Fruit fly (Drosophila melanogaster) whole organism, embryonic: Measurements from ENCODE around the gene Evi5.

Experiments
- Asciz ChIP-seq: fragments of 200-800 bp; sonication (Bioruptor generic); optimal IDR thresholded peaks from 2 replicates; lab custom pipeline; 2017; ENCODE audit warnings: missing biosample characterization, mild to moderate bottlenecking, missing genetic modification characterization, missing genetic modification reagents
- Atf3 ChIP-seq: fragments of 200-800 bp; sonication (Bioruptor generic); optimal IDR thresholded peaks from 3 replicates; lab custom pipeline; 2016; ENCODE audit warnings: missing biosample characterization, missing genetic modification characterization
- BEAF-32 ChIP-seq: fragments of 200-800 bp; sonication (Bioruptor generic); optimal IDR thresholded peaks from 3 replicates; lab custom pipeline; 2017; ENCODE audit warnings: missing biosample characterization, missing genetic modification characterization, mild to moderate bottlenecking, moderate library complexity, missing genetic modification reagents
- Blimp-1 ChIP-seq: fragments of 200-800 bp; sonication (Bioruptor generic); optimal IDR thresholded peaks from 3 replicates; lab custom pipeline; 2018; ENCODE audit warnings: missing biosample characterization, missing genetic modification characterization, mild to moderate bottlenecking, moderate library complexity, missing genetic modification reagents
- CG10147 ChIP-seq: fragments of 200-800 bp; sonication (Bioruptor generic); optimal IDR thresholded peaks from 2 replicates; lab custom pipeline; 2019; ENCODE audit warnings: missing biosample characterization, mild to moderate bottlenecking, missing genetic modification characterization, moderate library complexity
- CG10366 ChIP-seq: fragments of 200-800 bp; sonication (Bioruptor generic); IDR thresholded peaks from 2 replicates; pipeline ENCODE4 v1.3.6; 2022; ENCODE audit warnings: missing biosample characterization, missing genetic modification characterization
- CG10565 ChIP-seq: fragments of 200-800 bp; sonication (Bioruptor generic); optimal IDR thresholded peaks from 3 replicates; lab custom pipeline; 2016; ENCODE audit warnings: missing biosample characterization, mild to moderate bottlenecking, missing genetic modification characterization
- CG14441 ChIP-seq: fragments of 200-800 bp; sonication (Bioruptor generic); IDR thresholded peaks from 2 replicates; pipeline ENCODE4 v1.3.6; 2022; ENCODE audit warnings: missing biosample characterization, missing genetic modification characterization
- CG15269 ChIP-seq: fragments of 200-800 bp; sonication (Bioruptor generic); optimal IDR thresholded peaks from 2 replicates; lab custom pipeline; 2018; ENCODE audit warnings: missing biosample characterization, mild to moderate bottlenecking, missing genetic modification characterization, moderate library complexity
- CG15479 ChIP-seq: fragments of 200-800 bp; sonication (Bioruptor generic); optimal IDR thresholded peaks from 3 replicates; lab custom pipeline; 2019; ENCODE audit warnings: missing biosample characterization, mild to moderate bottlenecking, missing genetic modification characterization, moderate library complexity
- CG17612 ChIP-seq: fragments of 200-800 bp; sonication (Bioruptor generic); IDR thresholded peaks from 2 replicates; pipeline ENCODE4 v1.3.6; 2022; ENCODE audit warnings: missing biosample characterization, missing genetic modification characterization
- CG1792 ChIP-seq: fragments of 200-800 bp; sonication (Bioruptor generic); optimal IDR thresholded peaks from 2 replicates; lab custom pipeline; 2016; ENCODE audit warnings: missing biosample characterization, missing genetic modification characterization
- CG18011 ChIP-seq: fragments of 200-800 bp; sonication (Bioruptor generic); optimal IDR thresholded peaks from 2 replicates; lab custom pipeline; 2017; ENCODE audit warnings: missing biosample characterization, missing genetic modification characterization, mild to moderate bottlenecking, moderate library complexity, missing genotype
- CG2129 ChIP-seq: fragments of 200-800 bp; sonication (Bioruptor generic); IDR thresholded peaks from 2 replicates; pipeline ENCODE4 v1.3.6; 2022; ENCODE audit warnings: missing biosample characterization, missing genetic modification characterization; ENCODE audit not compliant: partially characterized antibody
- CG2199 ChIP-seq: fragments of 200-800 bp; sonication (Bioruptor generic); IDR thresholded peaks from 3 replicates; pipeline ENCODE4 v1.3.6; 2022; ENCODE audit warnings: missing biosample characterization, missing genetic modification characterization
- CG33213 ChIP-seq: fragments of 200-800 bp; sonication (Bioruptor generic); optimal IDR thresholded peaks from 3 replicates; lab custom pipeline; 2016; ENCODE audit warnings: missing biosample characterization, missing genetic modification characterization
- CG3838 ChIP-seq: fragments of 200-800 bp; sonication (Bioruptor generic); optimal IDR thresholded peaks from 3 replicates; lab custom pipeline; 2016; ENCODE audit warnings: missing biosample characterization, missing genetic modification characterization
- CG3995 ChIP-seq: fragments of 200-800 bp; sonication (Bioruptor generic); optimal IDR thresholded peaks from 3 replicates; lab custom pipeline; 2016; ENCODE audit warnings: missing biosample characterization, missing genetic modification characterization
- CG4404 ChIP-seq: fragments of 200-800 bp; sonication (Bioruptor generic); IDR thresholded peaks from 2 replicates; pipeline ENCODE4 v1.3.6; 2022; ENCODE audit warnings: missing biosample characterization, missing genetic modification characterization
- CG5180 ChIP-seq: fragments of 200-800 bp; sonication (Bioruptor generic); optimal IDR thresholded peaks from 3 replicates; lab custom pipeline; 2017; ENCODE audit warnings: missing biosample characterization, missing genetic modification characterization, mild to moderate bottlenecking, moderate library complexity, missing genetic modification reagents
- CG7745 ChIP-seq: fragments of 200-800 bp; sonication (Bioruptor generic); optimal IDR thresholded peaks from 2 replicates; lab custom pipeline; 2018; ENCODE audit warnings: missing biosample characterization, mild to moderate bottlenecking, missing genetic modification characterization, moderate library complexity
- CG7987 ChIP-seq: fragments of 200-800 bp; sonication (Bioruptor generic); optimal IDR thresholded peaks from 2 replicates; lab custom pipeline; 2018; ENCODE audit warnings: missing biosample characterization, mild to moderate bottlenecking, missing genetic modification characterization, moderate library complexity
- H2.0 ChIP-seq: fragments of 200-800 bp; sonication (Bioruptor generic); IDR thresholded peaks from 2 replicates; pipeline ENCODE4 v1.3.6; 2022; ENCODE audit warnings: missing biosample characterization, missing genetic modification characterization
- HLH3B ChIP-seq: fragments of 200-800 bp; sonication (Bioruptor generic); IDR thresholded peaks from 2 replicates; pipeline ENCODE4 v1.3.6; 2022; ENCODE audit warnings: missing biosample characterization, missing genetic modification characterization
- HmgD ChIP-seq: fragments of 200-800 bp; sonication (Bioruptor generic); optimal IDR thresholded peaks from 3 replicates; lab custom pipeline; 2016; ENCODE audit warnings: missing biosample characterization, missing genetic modification characterization
- Max ChIP-seq: fragments of 200-800 bp; sonication (Bioruptor generic); optimal IDR thresholded peaks from 2 replicates; lab custom pipeline; 2016; ENCODE audit warnings: missing biosample characterization, mild to moderate bottlenecking, missing genetic modification characterization
- Meics ChIP-seq: fragments of 200-800 bp; sonication (Bioruptor generic); optimal IDR thresholded peaks from 2 replicates; lab custom pipeline; 2017; ENCODE audit warnings: missing biosample characterization, mild to moderate bottlenecking, missing genetic modification characterization
- TFAM ChIP-seq: fragments of 200-800 bp; sonication (Bioruptor generic); optimal IDR thresholded peaks from 2 replicates; lab custom pipeline; 2017; ENCODE audit warnings: missing biosample characterization, missing genetic modification characterization, inconsistent platforms
- Tbp ChIP-seq: fragments of >200 bp; optimal IDR thresholded peaks from 2 replicates; lab custom pipeline; 2018; ENCODE audit warnings: missing biosample characterization, missing genetic modification characterization
- az2 ChIP-seq: fragments of 200-800 bp; sonication (Bioruptor generic); optimal IDR thresholded peaks from 3 replicates; lab custom pipeline; 2016; ENCODE audit warnings: missing biosample characterization, missing genetic modification characterization
- br ChIP-seq: fragments of >200 bp; optimal IDR thresholded peaks from 2 replicates; lab custom pipeline; 2017
- cas ChIP-seq: fragments of 200-800 bp; sonication (Bioruptor generic); IDR thresholded peaks from 2 replicates; pipeline ENCODE4 v1.3.6; 2022; ENCODE audit warnings: missing biosample characterization, missing genetic modification characterization
- caup ChIP-seq: fragments of 200-800 bp; sonication (Bioruptor generic); optimal IDR thresholded peaks from 3 replicates; lab custom pipeline; 2017; ENCODE audit warnings: missing biosample characterization, mild to moderate bottlenecking, missing genetic modification characterization, moderate library complexity; ENCODE audit not compliant: severe bottlenecking
- chinmo ChIP-seq: fragments of 200-800 bp; sonication (Bioruptor generic); IDR thresholded peaks from 4 replicates; pipeline ENCODE4 v1.3.6; 2022; ENCODE audit warnings: missing biosample characterization, missing genetic modification characterization; ENCODE audit not compliant: partially characterized antibody
- corto ChIP-seq: fragments of 200-800 bp; sonication (Bioruptor generic); optimal IDR thresholded peaks from 2 replicates; lab custom pipeline; 2016; ENCODE audit warnings: missing biosample characterization, mild to moderate bottlenecking, missing genetic modification characterization, moderate library complexity
- ewg ChIP-seq: fragments of 200-800 bp; sonication (Bioruptor generic); optimal IDR thresholded peaks from 3 replicates; lab custom pipeline; 2017; ENCODE audit warnings: mild to moderate bottlenecking, missing biosample characterization, missing genetic modification reagents, missing genetic modification characterization
- h ChIP-seq: fragments of >200 bp; optimal IDR thresholded peaks from 2 replicates; lab custom pipeline; 2017
- inv ChIP-seq: fragments of 200-800 bp; sonication (Bioruptor generic); IDR thresholded peaks from 2 replicates; pipeline ENCODE4 v1.3.6; 2022; ENCODE audit warnings: missing biosample characterization, missing genetic modification characterization; ENCODE audit not compliant: partially characterized antibody
- mirr ChIP-seq: fragments of 200-800 bp; sonication (Bioruptor generic); optimal IDR thresholded peaks from 3 replicates; lab custom pipeline; 2018; ENCODE audit warnings: missing biosample characterization, mild to moderate bottlenecking, missing genetic modification characterization
- mld ChIP-seq: fragments of 200-800 bp; sonication (Bioruptor generic); IDR thresholded peaks from 3 replicates; pipeline ENCODE4 v1.3.6; 2022; ENCODE audit warnings: missing biosample characterization, missing genetic modification characterization; ENCODE audit not compliant: partially characterized antibody
- oc ChIP-seq: fragments of 200-800 bp; sonication (Bioruptor generic); optimal IDR thresholded peaks from 2 replicates; lab custom pipeline; 2018; ENCODE audit warnings: missing biosample characterization, mild to moderate bottlenecking, missing genetic modification characterization, moderate library complexity
- prd ChIP-seq, 3 experiments: fragments of >200 bp in 2 of 3; fragments of 200-800 bp in 1 of 3; sonication (Bioruptor generic) in 1 of 3; optimal IDR thresholded peaks in 2 of 3; IDR thresholded peaks in 1 of 3; 2 replicates in 2 of 3; 3 replicates in 1 of 3; pipeline versions ENCODE4 v1.3.6 to Lab custom; 2017 to 2022; ENCODE audit warnings: missing biosample characterization in 1 of 3, missing genetic modification characterization in 1 of 3
- rib ChIP-seq: fragments of 200-800 bp; sonication (Bioruptor generic); IDR thresholded peaks from 2 replicates; pipeline ENCODE4 v1.3.6; 2022; ENCODE audit warnings: missing biosample characterization, missing genetic modification characterization
- scrt ChIP-seq: fragments of 200-800 bp; sonication (Bioruptor generic); optimal IDR thresholded peaks from 2 replicates; lab custom pipeline; 2018; ENCODE audit warnings: missing biosample characterization, mild to moderate bottlenecking, missing genetic modification characterization, moderate library complexity
- sima ChIP-seq: fragments of 200-800 bp; sonication (Bioruptor generic); optimal IDR thresholded peaks from 2 replicates; lab custom pipeline; 2016; ENCODE audit warnings: missing biosample characterization, missing genetic modification characterization
- sqz ChIP-seq: fragments of 200-800 bp; sonication (Bioruptor generic); optimal IDR thresholded peaks from 3 replicates; lab custom pipeline; 2018; ENCODE audit warnings: missing biosample characterization, mild to moderate bottlenecking, missing genetic modification characterization
- tll ChIP-seq, 2 experiments: fragments of 200-800 bp in 1 of 2; fragments of >200 bp in 1 of 2; sonication (Bioruptor generic) in 1 of 2; optimal IDR thresholded peaks; 2 replicates each; lab custom pipeline; 2017 to 2019; ENCODE audit warnings: missing biosample characterization in 2 of 2, missing genetic modification characterization in 2 of 2, mild to moderate bottlenecking in 1 of 2, moderate library complexity in 1 of 2
- tup ChIP-seq: fragments of 200-800 bp; sonication (Bioruptor generic); optimal IDR thresholded peaks from 2 replicates; lab custom pipeline; 2016; ENCODE audit warnings: missing biosample characterization, mild to moderate bottlenecking, missing genetic modification characterization, moderate library complexity
- wek ChIP-seq: fragments of 200-800 bp; sonication (Bioruptor generic); optimal IDR thresholded peaks from 3 replicates; lab custom pipeline; 2018; ENCODE audit warnings: missing biosample characterization, mild to moderate bottlenecking, missing genetic modification characterization, moderate library complexity

Evi5 gene

DNA sequence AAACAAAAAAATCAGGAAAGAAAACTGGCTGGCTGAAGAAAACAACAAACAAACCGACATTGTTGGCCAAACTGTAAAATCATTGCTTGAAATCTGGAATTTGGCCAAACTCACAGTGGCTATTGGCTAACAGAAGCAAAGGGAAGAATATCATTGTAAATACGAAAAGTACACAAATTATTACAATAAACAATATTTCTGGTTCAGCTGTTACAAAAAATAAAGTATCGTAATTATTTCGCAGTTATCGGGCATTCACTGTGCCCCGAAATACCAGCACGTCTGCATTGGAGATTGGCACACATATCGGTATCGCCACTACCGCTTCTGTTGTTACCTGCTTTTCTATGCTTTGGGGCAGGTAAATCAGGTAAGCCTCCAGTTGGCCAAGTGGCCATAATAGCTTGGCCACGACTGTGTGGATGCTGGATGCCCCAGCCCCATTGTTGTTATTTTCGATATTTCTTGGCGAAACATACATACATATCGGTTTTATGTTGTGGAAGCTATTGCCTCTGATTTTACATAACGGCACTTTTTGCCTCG is 3.1 kb downstream of the Evi5 start (continued):
- TF ChIP-seq Tbp (GFP tag; lab: Kevin White, UChicago), result no peak
- no peak for TF ChIP-seq Asciz (GFP tag; lab: Kevin White, UChicago)
- no peak for TF ChIP-seq oc
- peak; percentile 44 for TF ChIP-seq Meics (GFP tag; lab: Kevin White, UChicago)
- no peak for TF ChIP-seq cas (GFP tag; lab: Robert Waterston, UW)
- no peak for TF ChIP-seq TFAM (GFP tag; lab: Kevin White, UChicago)
- peak; percentile 20; the same call in 1 of the 2 replicates for TF ChIP-seq rib
- TF ChIP-seq ewg (GFP tag; lab: Kevin White, UChicago), result no peak
- no peak for TF ChIP-seq tll (GFP tag; optimal IDR thresholded peaks at IDR 0.05; lab: Kevin White, UChicago)
- TF ChIP-seq inv (GFP tag; lab: Robert Waterston, UW), result no peak
- 0 out of 2 replicates have a peak, but pooled peaks have one; percentile 33 for TF ChIP-seq CG4404 (GFP tag; lab: Robert Waterston, UW)
- no peak for TF ChIP-seq HmgD
- no peak for TF ChIP-seq CG33213 (GFP tag; lab: Kevin White, UChicago)
- no peak for TF ChIP-seq tup (GFP tag; lab: Kevin White, UChicago)
- TF ChIP-seq wek (GFP tag; lab: Kevin White, UChicago), result peak; percentile 2
- peak; percentile 64 for TF ChIP-seq CG15269 (tag; lab: Kevin White, UChicago)
- TF ChIP-seq CG17612, result 0 out of 2 replicates have a peak, but pooled peaks have one; percentile 21
- TF ChIP-seq mld (GFP tag; lab: Robert Waterston, UW), result no peak
- no peak for TF ChIP-seq Atf3
- no peak for TF ChIP-seq corto (GFP tag; lab: Kevin White, UChicago)
- TF ChIP-seq CG3995 (GFP tag; lab: Kevin White, UChicago), result no peak
- TF ChIP-seq chinmo, result no peak
- TF ChIP-seq br, result no peak
- no peak for TF ChIP-seq CG7987 (GFP tag; lab: Kevin White, UChicago)
- TF ChIP-seq H2.0 (GFP tag; lab: Robert Waterston, UW), result peak; percentile 76
- peak; percentile 53; the same call in 1 of the 2 replicates for TF ChIP-seq CG10366
- no peak for TF ChIP-seq CG2129
- TF ChIP-seq CG10147, result no peak
- TF ChIP-seq CG1792 (GFP tag; lab: Kevin White, UChicago), result peak; percentile 24
- TF ChIP-seq BEAF-32 (GFP tag; lab: Kevin White, UChicago), result no peak
- no peak for TF ChIP-seq CG15479 (GFP tag; lab: Kevin White, UChicago)
- TF ChIP-seq Max (GFP tag; lab: Kevin White, UChicago), result no peak
- TF ChIP-seq CG2199 (GFP tag; lab: Robert Waterston, UW), result no peak
- peak; percentile 74 for TF ChIP-seq CG14441 (GFP tag; lab: Robert Waterston, UW)
- no peak for TF ChIP-seq h (lab: Kevin White, UChicago)
- peak; percentile 43; the same call in 1 of the 2 replicates for TF ChIP-seq HLH3B (GFP tag; lab: Robert Waterston, UW)
- no peak for TF ChIP-seq sqz (GFP tag; lab: Kevin White, UChicago)
- TF ChIP-seq CG10565 (GFP tag; lab: Kevin White, UChicago), result no peak
- TF ChIP-seq az2 (GFP tag; lab: Kevin White, UChicago), result peak; percentile 17
- peak; percentile 7 for TF ChIP-seq Blimp-1 (GFP tag; lab: Kevin White, UChicago)
- TF ChIP-seq CG5180 (GFP tag; lab: Kevin White, UChicago), result peak; percentile 25
- no peak for TF ChIP-seq CG18011 (GFP tag; lab: Kevin White, UChicago)
- peak; percentile 17 for TF ChIP-seq mirr (GFP tag; lab: Kevin White, UChicago)
- TF ChIP-seq scrt (GFP tag; lab: Kevin White, UChicago), result no peak
- no peak for TF ChIP-seq prd (optimal IDR thresholded peaks at IDR 0.05; lab: Kevin White, UChicago)
- TF ChIP-seq prd (GFP tag; IDR thresholded peaks at IDR 0.05; lab: Robert Waterston, UW), result peak; percentile 75
- TF ChIP-seq caup (GFP tag; lab: Kevin White, UChicago), result peak; percentile 37
- TF ChIP-seq sima (GFP tag; lab: Kevin White, UChicago), result no peak
- no peak for TF ChIP-seq CG3838 (GFP tag; lab: Kevin White, UChicago)
- no peak for TF ChIP-seq CG7745 (tag; lab: Kevin White, UChicago)
